Worm (Caenorhabditis elegans): ENCODE data around the gene nhr-150.

DNA sequence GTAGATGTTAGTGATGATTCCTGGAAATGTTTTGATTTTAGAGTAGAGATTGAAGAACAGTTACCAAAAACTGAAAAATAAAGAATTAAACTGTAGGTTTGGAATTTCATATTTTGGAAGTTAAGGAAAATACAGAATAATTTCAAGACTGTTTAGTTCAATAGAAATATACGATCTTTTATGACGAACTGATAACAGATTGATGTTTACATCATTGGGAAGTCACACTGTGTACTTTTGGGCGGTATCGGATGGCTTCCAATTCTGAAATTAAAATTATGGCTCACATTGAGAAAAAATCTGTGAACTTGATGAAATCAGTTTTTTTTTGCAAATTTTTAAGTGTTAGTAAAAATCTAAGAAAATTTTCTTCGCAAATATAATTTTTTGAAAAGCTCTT is 48.8 kb downstream of the nhr-150 start, which contains the start of gene T26H5.8:
- TF ChIP-seq snpc-1.1 (tag; optimal IDR thresholded peaks at IDR 0.05; ENCODE audit: insufficient read depth) (no peak), him-1 (tag; optimal IDR thresholded peaks at IDR 0.05) (no peak), hrde-1 (tag; optimal IDR thresholded peaks at IDR 0.05; ENCODE audit: borderline replicate concordance) (no peak)

Measured in whole organism, young adult.